Fruit fly (Drosophila melanogaster) whole organism, embryonic: Measurements from ENCODE around the gene CG5850.

Experiments
- Atf-2 ChIP-seq: fragments of 200-800 bp; sonication (Bioruptor generic); optimal IDR thresholded peaks from 2 replicates; lab custom pipeline; 2016; ENCODE audit warnings: missing biosample characterization, missing genetic modification characterization
- Atf6 ChIP-seq: fragments of 200-800 bp; sonication (Bioruptor generic); IDR thresholded peaks from 2 replicates; pipeline ENCODE4 v1.3.6; 2022; ENCODE audit warnings: missing biosample characterization, missing genetic modification characterization
- CG10274 ChIP-seq: fragments of 200-800 bp; sonication (Bioruptor generic); optimal IDR thresholded peaks from 3 replicates; lab custom pipeline; 2017; ENCODE audit warnings: missing biosample characterization, mild to moderate bottlenecking, missing genetic modification characterization
- CG10431 ChIP-seq: fragments of 200-800 bp; sonication (Bioruptor generic); optimal IDR thresholded peaks from 3 replicates; lab custom pipeline; 2018; ENCODE audit warnings: missing biosample characterization, mild to moderate bottlenecking, missing genetic modification characterization
- CG11504 ChIP-seq: fragments of 200-800 bp; sonication (Bioruptor generic); optimal IDR thresholded peaks from 3 replicates; lab custom pipeline; 2019; ENCODE audit warnings: missing biosample characterization, mild to moderate bottlenecking, missing genetic modification characterization, moderate library complexity
- CG12236 ChIP-seq: fragments of 200-800 bp; sonication (Bioruptor generic); optimal IDR thresholded peaks from 2 replicates; lab custom pipeline; 2016; ENCODE audit warnings: missing biosample characterization, missing genetic modification characterization
- CG13894 ChIP-seq: fragments of 200-800 bp; sonication (Bioruptor generic); optimal IDR thresholded peaks from 3 replicates; lab custom pipeline; 2018; ENCODE audit warnings: missing biosample characterization, mild to moderate bottlenecking, missing genetic modification characterization, moderate library complexity
- CG1603 ChIP-seq: fragments of 200-800 bp; sonication (Bioruptor generic); optimal IDR thresholded peaks from 2 replicates; lab custom pipeline; 2019; ENCODE audit warnings: missing biosample characterization, mild to moderate bottlenecking, missing genetic modification characterization, moderate library complexity
- CG16815 ChIP-seq: fragments of 200-800 bp; sonication (Bioruptor generic); optimal IDR thresholded peaks from 3 replicates; lab custom pipeline; 2017; ENCODE audit warnings: missing biosample characterization, mild to moderate bottlenecking, missing genetic modification characterization
- CG17568 ChIP-seq: fragments of 200-800 bp; sonication (Bioruptor generic); optimal IDR thresholded peaks from 2 replicates; lab custom pipeline; 2018; ENCODE audit warnings: missing biosample characterization, mild to moderate bottlenecking, missing genetic modification characterization, moderate library complexity
- CG2889 ChIP-seq: fragments of 200-800 bp; sonication (Bioruptor generic); IDR thresholded peaks from 3 replicates; pipeline ENCODE4 v1.3.6; 2022; ENCODE audit warnings: missing biosample characterization, missing genetic modification characterization
- CG34376 ChIP-seq: fragments of 200-800 bp; sonication (Bioruptor generic); optimal IDR thresholded peaks from 2 replicates; lab custom pipeline; 2018; ENCODE audit warnings: missing biosample characterization, mild to moderate bottlenecking, missing genetic modification characterization
- CG4707 ChIP-seq: fragments of 200-800 bp; sonication (Bioruptor generic); optimal IDR thresholded peaks from 2 replicates; lab custom pipeline; 2018; ENCODE audit warnings: missing biosample characterization, mild to moderate bottlenecking, missing genetic modification characterization, moderate library complexity
- CG6765 ChIP-seq: fragments of 200-800 bp; sonication (Bioruptor generic); optimal IDR thresholded peaks from 3 replicates; lab custom pipeline; 2017; ENCODE audit warnings: missing biosample characterization, mild to moderate bottlenecking, missing genetic modification characterization
- CG8089 ChIP-seq: fragments of 200-800 bp; sonication (Bioruptor generic); optimal IDR thresholded peaks from 3 replicates; lab custom pipeline; 2016; ENCODE audit warnings: missing biosample characterization, missing genetic modification characterization
- CG9609 ChIP-seq: fragments of 200-800 bp; sonication (Bioruptor generic); optimal IDR thresholded peaks from 3 replicates; lab custom pipeline; 2016; ENCODE audit warnings: missing biosample characterization, missing genetic modification characterization
- CoRest ChIP-seq: fragments of 200-800 bp; sonication (Bioruptor generic); optimal IDR thresholded peaks from 3 replicates; lab custom pipeline; 2018; ENCODE audit warnings: missing biosample characterization, mild to moderate bottlenecking, missing genetic modification characterization, moderate library complexity
- CrebB ChIP-seq: fragments of 200-800 bp; sonication (Bioruptor generic); optimal IDR thresholded peaks from 3 replicates; lab custom pipeline; 2018; ENCODE audit warnings: missing biosample characterization, mild to moderate bottlenecking, missing genetic modification characterization
- D ChIP-seq, 2 experiments: fragments of 200-800 bp in 1 of 2; fragments of >200 bp in 1 of 2; sonication (Bioruptor generic) in 1 of 2; optimal IDR thresholded peaks; 2 replicates in 1 of 2; 3 replicates in 1 of 2; lab custom pipeline; 2017; ENCODE audit warnings: mild to moderate bottlenecking in 1 of 2, missing biosample characterization in 1 of 2, missing genetic modification characterization in 1 of 2, missing genetic modification reagents in 1 of 2
- Drgx ChIP-seq: fragments of 200-800 bp; sonication (Bioruptor generic); IDR thresholded peaks from 2 replicates; pipeline ENCODE4 v1.3.6; 2022; ENCODE audit warnings: missing biosample characterization, missing genetic modification characterization
- HLH3B ChIP-seq: fragments of 200-800 bp; sonication (Bioruptor generic); IDR thresholded peaks from 2 replicates; pipeline ENCODE4 v1.3.6; 2022; ENCODE audit warnings: missing biosample characterization, missing genetic modification characterization
- Kr ChIP-seq: fragments of 200-800 bp; sonication (Bioruptor generic); optimal IDR thresholded peaks from 2 replicates; lab custom pipeline; 2017; ENCODE audit warnings: missing biosample characterization, mild to moderate bottlenecking, missing genetic modification characterization
- Oaz ChIP-seq: fragments of 200-800 bp; sonication (Bioruptor generic); IDR thresholded peaks from 2 replicates; pipeline ENCODE4 v1.3.6; 2022; ENCODE audit warnings: missing biosample characterization, missing genetic modification characterization
- Rfx ChIP-seq: fragments of 200-800 bp; sonication (Bioruptor generic); IDR thresholded peaks from 2 replicates; pipeline ENCODE4 v1.3.6; 2022; ENCODE audit warnings: missing biosample characterization, missing genetic modification characterization
- Sin3A ChIP-seq: fragments of >200 bp; optimal IDR thresholded peaks from 2 replicates; lab custom pipeline; 2018
- Xbp1 ChIP-seq: fragments of 200-800 bp; sonication (Bioruptor generic); optimal IDR thresholded peaks from 3 replicates; lab custom pipeline; 2016; ENCODE audit warnings: missing biosample characterization, mild to moderate bottlenecking, missing genetic modification characterization
- bowl ChIP-seq: fragments of 200-800 bp; sonication (Bioruptor generic); IDR thresholded peaks from 2 replicates; pipeline ENCODE4 v1.3.6; 2022; ENCODE audit warnings: missing biosample characterization, missing genetic modification characterization
- crc ChIP-seq: fragments of 200-800 bp; sonication (Bioruptor generic); optimal IDR thresholded peaks from 2 replicates; lab custom pipeline; 2016; ENCODE audit warnings: missing biosample characterization, missing genetic modification characterization
- danr ChIP-seq: fragments of 200-800 bp; sonication (Bioruptor generic); IDR thresholded peaks from 2 replicates; pipeline ENCODE4 v1.3.6; 2022; ENCODE audit warnings: missing biosample characterization, missing genetic modification characterization
- dmrt11E ChIP-seq: fragments of 200-800 bp; sonication (Bioruptor generic); optimal IDR thresholded peaks from 3 replicates; lab custom pipeline; 2018; ENCODE audit warnings: missing biosample characterization, mild to moderate bottlenecking, missing genetic modification characterization, moderate library complexity
- en ChIP-seq: fragments of 200-800 bp; sonication (Bioruptor generic); optimal IDR thresholded peaks from 2 replicates; lab custom pipeline; 2016; ENCODE audit warnings: missing biosample characterization, missing genetic modification characterization
- gcm2 ChIP-seq: fragments of 200-800 bp; sonication (Bioruptor generic); optimal IDR thresholded peaks from 2 replicates; lab custom pipeline; 2016; ENCODE audit warnings: missing biosample characterization, missing genetic modification characterization
- grn ChIP-seq: fragments of 200-800 bp; sonication (Bioruptor generic); optimal IDR thresholded peaks from 3 replicates; lab custom pipeline; 2017; ENCODE audit warnings: missing biosample characterization, missing genetic modification characterization
- lbe ChIP-seq: fragments of 200-800 bp; sonication (Bioruptor generic); optimal IDR thresholded peaks from 2 replicates; lab custom pipeline; 2016; ENCODE audit warnings: missing biosample characterization, mild to moderate bottlenecking, missing genetic modification characterization
- nom ChIP-seq: fragments of 200-800 bp; sonication (Bioruptor generic); optimal IDR thresholded peaks from 2 replicates; lab custom pipeline; 2017; ENCODE audit warnings: missing biosample characterization, missing genetic modification characterization, mild to moderate bottlenecking, moderate library complexity, missing genetic modification reagents
- oc ChIP-seq: fragments of 200-800 bp; sonication (Bioruptor generic); optimal IDR thresholded peaks from 2 replicates; lab custom pipeline; 2018; ENCODE audit warnings: missing biosample characterization, mild to moderate bottlenecking, missing genetic modification characterization, moderate library complexity
- odd ChIP-seq: fragments of 200-800 bp; sonication (Bioruptor generic); optimal IDR thresholded peaks from 2 replicates; lab custom pipeline; 2017; ENCODE audit warnings: missing biosample characterization, mild to moderate bottlenecking, missing genetic modification characterization
- p53 ChIP-seq: fragments of 200-800 bp; sonication (Bioruptor generic); optimal IDR thresholded peaks from 2 replicates; lab custom pipeline; 2016; ENCODE audit warnings: missing biosample characterization, missing genetic modification characterization
- pfk ChIP-seq: fragments of 200-800 bp; sonication (Bioruptor generic); optimal IDR thresholded peaks from 2 replicates; lab custom pipeline; 2018; ENCODE audit warnings: missing biosample characterization, mild to moderate bottlenecking, missing genetic modification characterization, moderate library complexity
- pho ChIP-seq: fragments of 200-800 bp; sonication (Bioruptor generic); optimal IDR thresholded peaks from 2 replicates; lab custom pipeline; 2016; ENCODE audit warnings: missing biosample characterization, missing genetic modification characterization
- prd ChIP-seq, 3 experiments: fragments of >200 bp in 2 of 3; fragments of 200-800 bp in 1 of 3; sonication (Bioruptor generic) in 1 of 3; optimal IDR thresholded peaks in 2 of 3; IDR thresholded peaks in 1 of 3; 2 replicates in 2 of 3; 3 replicates in 1 of 3; pipeline versions ENCODE4 v1.3.6 to Lab custom; 2017 to 2022; ENCODE audit warnings: missing biosample characterization in 1 of 3, missing genetic modification characterization in 1 of 3
- schlank ChIP-seq: fragments of 200-800 bp; sonication (Bioruptor generic); optimal IDR thresholded peaks from 2 replicates; lab custom pipeline; 2018; ENCODE audit warnings: missing biosample characterization, mild to moderate bottlenecking, missing genetic modification characterization
- scrt ChIP-seq: fragments of 200-800 bp; sonication (Bioruptor generic); optimal IDR thresholded peaks from 2 replicates; lab custom pipeline; 2018; ENCODE audit warnings: missing biosample characterization, mild to moderate bottlenecking, missing genetic modification characterization, moderate library complexity
- slbo ChIP-seq: fragments of 200-800 bp; sonication (Bioruptor generic); IDR thresholded peaks from 2 replicates; pipeline ENCODE4 v1.3.6; 2022; ENCODE audit warnings: missing biosample characterization, missing genetic modification characterization
- sob ChIP-seq: fragments of 200-800 bp; sonication (Bioruptor generic); IDR thresholded peaks from 2 replicates; pipeline ENCODE4 v1.3.6; 2022; ENCODE audit warnings: missing biosample characterization, missing genetic modification characterization
- ssp ChIP-seq: fragments of 200-800 bp; sonication (Bioruptor generic); IDR thresholded peaks from 2 replicates; pipeline ENCODE4 v1.3.6; 2022; ENCODE audit warnings: missing biosample characterization, missing genetic modification characterization
- stwl ChIP-seq: fragments of 200-800 bp; sonication (Bioruptor generic); optimal IDR thresholded peaks from 3 replicates; lab custom pipeline; 2018; ENCODE audit warnings: missing biosample characterization, mild to moderate bottlenecking, missing genetic modification characterization, moderate library complexity
- sug ChIP-seq: fragments of 200-800 bp; optimal IDR thresholded peaks from 2 replicates; lab custom pipeline; 2019; ENCODE audit warnings: missing biosample characterization, mild to moderate bottlenecking, missing genetic modification characterization, moderate library complexity
- tgo ChIP-seq: fragments of 200-800 bp; sonication (Bioruptor generic); IDR thresholded peaks from 3 replicates; pipeline ENCODE4 v1.3.6; 2022; ENCODE audit warnings: missing biosample characterization, missing genetic modification characterization

The CG5850 gene

DNA sequence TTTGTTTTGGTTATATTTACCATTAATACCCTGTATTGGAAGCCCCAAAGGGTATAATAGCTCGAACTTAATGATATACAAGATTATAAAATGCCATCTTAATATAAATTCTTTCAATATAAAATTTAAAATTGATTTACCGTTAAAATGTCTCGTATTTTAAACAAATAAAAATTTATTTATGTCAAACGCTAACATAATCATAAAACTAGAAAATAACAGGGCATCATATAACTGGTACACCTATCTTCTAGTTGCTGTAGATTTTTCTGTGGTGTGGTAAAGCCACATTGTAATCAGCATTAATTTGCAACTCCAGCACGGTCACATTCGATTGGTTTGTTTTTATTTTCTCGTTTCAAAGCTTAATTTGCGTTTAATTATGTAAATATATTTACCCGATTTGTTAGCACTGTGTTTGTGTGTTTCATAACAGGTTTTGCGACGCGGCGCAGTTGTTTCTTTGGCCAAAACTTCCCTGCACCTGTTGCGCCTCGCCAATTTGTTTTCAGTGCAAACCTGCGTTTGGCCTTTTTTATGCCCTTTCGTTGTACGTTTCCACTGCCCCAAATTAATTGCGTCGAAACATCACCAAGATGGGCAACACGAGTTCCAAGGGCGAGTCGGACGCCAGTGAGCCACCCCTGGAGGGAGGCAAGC is 6.6 kb downstream of the CG5850 start, which contains the start of the genes CG4658 and CG5846 (continued):
- TF ChIP-seq D (optimal IDR thresholded peaks at IDR 0.05; lab: Kevin White, UChicago) (no peak), D (GFP tag; optimal IDR thresholded peaks at IDR 0.05; lab: Kevin White, UChicago) (peak; percentile 84), Drgx (GFP tag; lab: Robert Waterston, UW) (peak; percentile 94), CG10274 (peak; percentile 44), Kr (GFP tag; lab: Kevin White, UChicago) (no peak), dmrt11E (tag; lab: Kevin White, UChicago) (peak; percentile 96), stwl (tag; lab: Kevin White, UChicago) (peak; percentile 64), CG1603 (tag; lab: Kevin White, UChicago) (peak; percentile 71), CG17568 (GFP tag; lab: Kevin White, UChicago) (no peak), pho (GFP tag; lab: Kevin White, UChicago) (peak; percentile 89), Atf6 (GFP tag; lab: Robert Waterston, UW) (peak; percentile 95), CG6765 (GFP tag; lab: Kevin White, UChicago) (peak; percentile 63), Rfx (GFP tag; lab: Robert Waterston, UW) (peak; percentile 90), sob (GFP tag; lab: Robert Waterston, UW) (peak; percentile 94), odd (GFP tag; lab: Kevin White, UChicago) (peak; percentile 89), sug (tag; lab: Kevin White, UChicago) (peak; percentile 85), CG4707 (peak; percentile 64), grn (GFP tag; lab: Kevin White, UChicago) (no peak), CG11504 (peak; percentile 94), CG10431 (GFP tag; lab: Kevin White, UChicago) (peak; percentile 77), CoRest (tag; lab: Kevin White, UChicago) (peak; percentile 96), Sin3A (peak; percentile 18), pfk (GFP tag; lab: Kevin White, UChicago) (no peak), slbo (GFP tag; lab: Robert Waterston, UW) (peak; percentile 95), oc (peak; percentile 94), bowl (peak; percentile 81), Oaz (GFP tag; lab: Robert Waterston, UW) (peak; percentile 83), scrt (GFP tag; lab: Kevin White, UChicago) (peak; percentile 91), lbe (GFP tag; lab: Kevin White, UChicago) (peak; percentile 74), ssp (GFP tag; lab: Robert Waterston, UW) (peak; percentile 88), p53 (GFP tag; lab: Kevin White, UChicago) (peak; percentile 62), en (GFP tag; lab: Kevin White, UChicago) (peak; percentile 13), nom (GFP tag; lab: Kevin White, UChicago) (peak; percentile 70), CG9609 (peak; percentile 64), CG34376 (GFP tag; lab: Kevin White, UChicago) (peak; percentile 70), schlank (tag; lab: Kevin White, UChicago) (peak; percentile 72), CrebB (peak; percentile 76), prd (optimal IDR thresholded peaks at IDR 0.05; lab: Kevin White, UChicago) (no peak), prd (GFP tag; IDR thresholded peaks at IDR 0.05; lab: Robert Waterston, UW) (peak; percentile 98), CG2889 (GFP tag; lab: Robert Waterston, UW) (peak; percentile 89), CG16815 (GFP tag; lab: Kevin White, UChicago) (peak; percentile 90), HLH3B (GFP tag; lab: Robert Waterston, UW) (peak; percentile 97), CG12236 (GFP tag; lab: Kevin White, UChicago) (peak; percentile 91), gcm2 (GFP tag; lab: Kevin White, UChicago) (peak; percentile 25), crc (GFP tag; lab: Kevin White, UChicago) (peak; percentile 26), CG8089 (GFP tag; lab: Kevin White, UChicago) (peak; percentile 72), CG13894 (tag; lab: Kevin White, UChicago) (peak; percentile 90), tgo (peak; percentile 98), danr (GFP tag; lab: Robert Waterston, UW) (peak; percentile 90), Atf-2 (GFP tag; lab: Kevin White, UChicago) (peak; percentile 75), Xbp1 (GFP tag; lab: Kevin White, UChicago) (peak; percentile 97)
